Worm (Caenorhabditis elegans) whole organism, L2 larva: ENCODE measurements around the gene clec-184.

ENCODE experiments used
- blmp-1 ChIP-seq: sonication (generic microtip); optimal IDR thresholded peaks from 2 replicates; lab custom pipeline; 2017; ENCODE audit warnings: missing genetic modification characterization, mild to moderate bottlenecking, missing compliant biosample characterization, antibody characterized with exemption, moderate library complexity; ENCODE audit not compliant: insufficient read depth
- nhr-12 ChIP-seq: fragments of 150-350 bp; optimal IDR thresholded peaks from 2 replicates; lab custom pipeline; 2014; ENCODE audit warnings: missing biosample characterization, missing genetic modification characterization
- unc-62 ChIP-seq: fragments of 150-350 bp; optimal IDR thresholded peaks from 2 replicates; lab custom pipeline; 2014; ENCODE audit warnings: missing biosample characterization, missing genetic modification reagents, missing genetic modification characterization

DNA sequence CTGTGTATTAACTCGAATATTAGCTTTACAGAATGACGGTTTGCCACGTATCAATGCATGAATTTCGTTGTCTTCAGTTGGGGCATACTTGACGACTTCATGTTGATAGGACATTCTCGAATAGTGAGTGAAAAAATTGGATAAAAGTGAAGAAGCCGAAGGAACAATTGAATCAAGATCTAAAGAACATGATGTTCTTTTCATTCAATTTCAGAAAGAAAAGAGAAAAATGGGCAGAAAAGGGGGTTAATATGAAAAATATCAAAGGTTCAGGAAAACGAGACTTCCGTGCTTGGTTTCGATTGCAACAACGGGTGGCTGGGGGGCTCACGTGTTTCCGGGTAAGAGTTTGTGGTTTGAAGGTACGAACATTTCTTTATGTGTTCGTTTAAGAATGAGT lies 17.8 kb upstream of the clec-184 start:
- TF ChIP-seq unc-62 (GFP tag; lab: Kevin White, UChicago) (no peak), blmp-1 (tag; lab: Kevin White, UChicago) (no peak), nhr-12 (tag; lab: Kevin White, UChicago) (no peak)
